Worm (Caenorhabditis elegans): Measurements from ENCODE around the gene rsp-5.

- TF ChIP-seq ztf-23 (GFP tag; IDR thresholded peaks at IDR 0.05) (no peak), flt-1 (GFP tag; IDR thresholded peaks at IDR 0.05) (no peak), ref-1 (GFP tag; conservative IDR thresholded peaks at IDR 0.05) (no peak), ztf-29 (GFP tag; IDR thresholded peaks at IDR 0.05) (no peak), tab-1 (GFP tag; IDR thresholded peaks at IDR 0.05) (no peak), med-1 (GFP tag; optimal IDR thresholded peaks at IDR 0.05; ENCODE audit: insufficient read depth) (no peak), klf-2 (GFP tag; conservative IDR thresholded peaks at IDR 0.05) (no peak), cog-1 (tag; optimal IDR thresholded peaks at IDR 0.05) (no peak), T22C8.4 (GFP tag; IDR thresholded peaks at IDR 0.05) (no peak)
Observed at ce11 chrII:6498609-6499008, 8.6 kb downstream of the rsp-5 start.
